Worm (Caenorhabditis elegans) whole organism, L1 larva: ENCODE measurements around the gene F21H7.3.

Experiments
- ama-1 ChIP-seq: fragments of 150-350 bp; optimal IDR thresholded peaks from 2 replicates; lab custom pipeline; 2014
- blmp-1 ChIP-seq: fragments of 150-350 bp; optimal IDR thresholded peaks from 2 replicates; lab custom pipeline; 2014; ENCODE audit warnings: missing biosample characterization, missing genetic modification characterization
- ceh-88 ChIP-seq: fragments of 200-800 bp; sonication (Bioruptor generic); IDR thresholded peaks from 2 replicates; pipeline ENCODE4 v1.3.6; 2022; ENCODE audit warnings: missing genetic modification characterization, missing compliant biosample characterization
- ces-1 ChIP-seq: fragments of 150-350 bp; optimal IDR thresholded peaks from 2 replicates; lab custom pipeline; 2014; ENCODE audit warnings: missing biosample characterization, missing genetic modification reagents, missing genetic modification characterization
- dpl-1 ChIP-seq, 3 experiments: fragments of 150-350 bp in 2 of 3; sonication (generic microtip) in 1 of 3; optimal IDR thresholded peaks; 2 replicates each; lab custom pipeline; 2014 to 2017; ENCODE audit warnings: missing biosample characterization in 3 of 3, missing genetic modification characterization in 3 of 3, missing genetic modification reagents in 3 of 3
- egl-27 ChIP-seq, 2 experiments: fragments of 150-350 bp in 1 of 2; sonication (generic microtip); optimal IDR thresholded peaks; 3 replicates each; lab custom pipeline; 2017 to 2018; ENCODE audit warnings: missing biosample characterization in 2 of 2, missing genetic modification characterization in 2 of 2, missing genetic modification reagents in 2 of 2
- elt-3 ChIP-seq, 6 experiments: fragments of 150-350 bp in 1 of 6; sonication (generic microtip); optimal IDR thresholded peaks; 2 replicates each; lab custom pipeline; 2017 to 2018; ENCODE audit warnings: missing biosample characterization in 6 of 6, missing genetic modification characterization in 6 of 6, inconsistent platforms in 1 of 6
- fkh-10 ChIP-seq: sonication (generic microtip); optimal IDR thresholded peaks from 2 replicates; lab custom pipeline; 2017; ENCODE audit warnings: missing biosample characterization, missing genetic modification reagents, missing genetic modification characterization
- fkh-4 ChIP-seq: sonication (generic microtip); optimal IDR thresholded peaks from 2 replicates; lab custom pipeline; 2016; ENCODE audit warnings: missing compliant biosample characterization, missing genetic modification characterization, borderline replicate concordance
- grh-1 ChIP-seq: fragments of 200-800 bp; sonication (Bioruptor generic); IDR thresholded peaks from 2 replicates; pipeline ENCODE4 v1.3.6; 2022; ENCODE audit warnings: missing genetic modification reagents, missing genetic modification characterization, missing compliant biosample characterization
- hpl-2 ChIP-seq: fragments of 150-350 bp; optimal IDR thresholded peaks from 2 replicates; lab custom pipeline; 2014; ENCODE audit warnings: missing biosample characterization, missing genetic modification reagents, missing genetic modification characterization
- lin-13 ChIP-seq: fragments of 150-350 bp; optimal IDR thresholded peaks from 2 replicates; lab custom pipeline; 2014; ENCODE audit warnings: missing biosample characterization, missing genetic modification reagents, missing genetic modification characterization
- lin-14 ChIP-seq: fragments of 200-800 bp; sonication (Bioruptor generic); optimal IDR thresholded peaks from 2 replicates; lab custom pipeline; 2018; ENCODE audit warnings: mild to moderate bottlenecking, missing genetic modification characterization, moderate library complexity, missing compliant biosample characterization
- lin-15B ChIP-seq: fragments of 150-350 bp; sonication (generic microtip); optimal IDR thresholded peaks from 3 replicates; lab custom pipeline; 2014; ENCODE audit warnings: missing biosample characterization, missing genetic modification characterization
- lin-35 ChIP-seq, 2 experiments: fragments of 150-350 bp; optimal IDR thresholded peaks; 2 replicates each; lab custom pipeline; 2014; ENCODE audit warnings: missing biosample characterization in 2 of 2, missing genetic modification characterization in 2 of 2, missing genetic modification reagents in 2 of 2
- lsy-2 ChIP-seq, 2 experiments: fragments of 150-350 bp; optimal IDR thresholded peaks; 2 replicates each; lab custom pipeline; 2014; ENCODE audit warnings: missing biosample characterization in 2 of 2, missing genetic modification characterization in 2 of 2
- mab-9 ChIP-seq: fragments of 200-800 bp; sonication (Bioruptor generic); IDR thresholded peaks from 2 replicates; pipeline ENCODE4 v1.3.6; 2022; ENCODE audit warnings: missing genetic modification reagents, missing genetic modification characterization, missing compliant biosample characterization
- mdl-1 ChIP-seq, 2 experiments: fragments of 150-350 bp; optimal IDR thresholded peaks; 2 replicates each; lab custom pipeline; 2014 to 2017; ENCODE audit warnings: missing biosample characterization in 2 of 2, missing genetic modification characterization in 2 of 2, inconsistent platforms in 1 of 2
- mef-2 ChIP-seq: fragments of 150-350 bp; optimal IDR thresholded peaks from 2 replicates; lab custom pipeline; 2014; ENCODE audit warnings: missing biosample characterization, missing genetic modification characterization
- nhr-11 ChIP-seq: fragments of 150-350 bp; optimal IDR thresholded peaks from 2 replicates; lab custom pipeline; 2014; ENCODE audit warnings: missing biosample characterization, missing genetic modification characterization
- nhr-19 ChIP-seq: fragments of 200-800 bp; sonication (Bioruptor generic); conservative IDR thresholded peaks from 2 replicates; pipeline ENCODE4 v1.3.6; 2022; ENCODE audit warnings: missing genetic modification characterization, missing compliant biosample characterization
- nhr-20 ChIP-seq: sonication (generic microtip); optimal IDR thresholded peaks from 2 replicates; lab custom pipeline; 2016; ENCODE audit warnings: mild to moderate bottlenecking, missing genetic modification characterization, missing compliant biosample characterization
- nhr-28 ChIP-seq: fragments of 150-350 bp; optimal IDR thresholded peaks from 2 replicates; lab custom pipeline; 2014; ENCODE audit warnings: missing biosample characterization, missing genetic modification characterization
- nhr-47 ChIP-seq: sonication (generic microtip); optimal IDR thresholded peaks from 2 replicates; lab custom pipeline; 2016; ENCODE audit warnings: mild to moderate bottlenecking, missing genetic modification characterization, moderate library complexity, missing compliant biosample characterization
- nhr-71 ChIP-seq: sonication (generic microtip); optimal IDR thresholded peaks from 2 replicates; lab custom pipeline; 2016; ENCODE audit warnings: mild to moderate bottlenecking, missing genetic modification characterization, moderate library complexity, missing compliant biosample characterization
- nhr-76 ChIP-seq: sonication (generic microtip); optimal IDR thresholded peaks from 2 replicates; lab custom pipeline; 2017; ENCODE audit warnings: missing biosample characterization, missing genetic modification characterization
- nhr-85 ChIP-seq: sonication (generic microtip); peaks from one replicate; lab custom pipeline; 2016; ENCODE audit warnings: missing genetic modification characterization, inconsistent platforms, missing compliant biosample characterization
- nhr-90 ChIP-seq: sonication (generic microtip); optimal IDR thresholded peaks from 2 replicates; lab custom pipeline; 2016; ENCODE audit warnings: mild to moderate bottlenecking, missing genetic modification characterization, missing compliant biosample characterization; ENCODE audit not compliant: poor library complexity
- pax-3 ChIP-seq: fragments of 200-800 bp; sonication (Bioruptor generic); optimal IDR thresholded peaks from 2 replicates; lab custom pipeline; 2018; ENCODE audit warnings: mild to moderate bottlenecking, missing genetic modification characterization, moderate library complexity, missing compliant biosample characterization
- rnt-1 ChIP-seq: sonication (generic microtip); optimal IDR thresholded peaks from 2 replicates; lab custom pipeline; 2016; ENCODE audit warnings: mild to moderate bottlenecking, missing genetic modification characterization, moderate library complexity, missing compliant biosample characterization
- snpc-4 ChIP-seq: fragments of 150-350 bp; optimal IDR thresholded peaks from 2 replicates; lab custom pipeline; 2014; ENCODE audit warnings: missing biosample characterization, missing genetic modification characterization
- snu-23 ChIP-seq: sonication (generic microtip); optimal IDR thresholded peaks from 2 replicates; lab custom pipeline; 2016; ENCODE audit warnings: missing genetic modification characterization, missing compliant biosample characterization
- unc-30 ChIP-seq: sonication (generic microtip); optimal IDR thresholded peaks from 2 replicates; lab custom pipeline; 2017; ENCODE audit warnings: missing biosample characterization, missing genetic modification characterization
- unc-86 ChIP-seq: sonication (generic microtip); optimal IDR thresholded peaks from 2 replicates; lab custom pipeline; 2016; ENCODE audit warnings: missing genetic modification characterization, missing compliant biosample characterization
- vab-15 ChIP-seq: sonication (generic microtip); optimal IDR thresholded peaks from 2 replicates; lab custom pipeline; 2017; ENCODE audit warnings: missing genotype, mild to moderate bottlenecking, missing genetic modification characterization, missing compliant biosample characterization
- zag-1 ChIP-seq: fragments of 150-350 bp; optimal IDR thresholded peaks from 2 replicates; lab custom pipeline; 2014; ENCODE audit warnings: missing biosample characterization, missing genetic modification characterization
- zip-4 ChIP-seq: fragments of 200-800 bp; sonication (Bioruptor generic); optimal IDR thresholded peaks from 2 replicates; lab custom pipeline; 2018; ENCODE audit warnings: mild to moderate bottlenecking, missing genetic modification characterization, moderate library complexity, missing compliant biosample characterization
- ztf-4 ChIP-seq: fragments of 150-350 bp; optimal IDR thresholded peaks from 2 replicates; lab custom pipeline; 2014; ENCODE audit warnings: missing biosample characterization, missing genetic modification characterization

F21H7.3 gene

ce11 chrV:16213323-16213722 is 21.7 kb downstream of the F21H7.3 start:
- peak in 1 of 2 experiments; percentile 42 for TF ChIP-seq lin-35 (GFP tag; optimal IDR thresholded peaks at IDR 0.05; lab: Kevin White, UChicago)
- TF ChIP-seq blmp-1 (tag; lab: Kevin White, UChicago) = peak; percentile 85
- no peak for TF ChIP-seq nhr-28
- TF ChIP-seq nhr-11 = no peak
- peak; percentile 96 for TF ChIP-seq nhr-85 (tag; lab: Kevin White, UChicago)
- peak; percentile 75 for TF ChIP-seq nhr-19 (GFP tag; lab: Robert Waterston, UW)
- TF ChIP-seq ama-1 (lab: Kevin White, UChicago) = no peak
- peak in 1 of 3 experiments; percentile 3 for TF ChIP-seq dpl-1 (GFP tag; optimal IDR thresholded peaks at IDR 0.05; lab: Kevin White, UChicago)
- TF ChIP-seq nhr-20 (tag; lab: Kevin White, UChicago) = peak; percentile 86
- TF ChIP-seq ceh-88 = no peak
- TF ChIP-seq snu-23 (GFP tag; lab: Kevin White, UChicago) = peak; percentile 64
- TF ChIP-seq grh-1 (GFP tag; lab: Robert Waterston, UW) = peak; percentile 39; the same call in 1 of the 2 replicates
- TF ChIP-seq nhr-90 = peak; percentile 10
- peak in 5 of 6 experiments; percentile 67 to 92 (median 79) for TF ChIP-seq elt-3 (tag; optimal IDR thresholded peaks at IDR 0.05; lab: Kevin White, UChicago)
- TF ChIP-seq lsy-2 (tag; optimal IDR thresholded peaks at IDR 0.05; lab: Kevin White, UChicago) = peak in 1 of 2 experiments; percentile 14
- peak; percentile 76 for TF ChIP-seq lin-14
- TF ChIP-seq snpc-4 (tag; lab: Kevin White, UChicago) = no peak
- TF ChIP-seq nhr-71 = peak; percentile 69
- peak in 1 of 2 experiments; percentile 9 for TF ChIP-seq mdl-1 (tag; optimal IDR thresholded peaks at IDR 0.05; lab: Kevin White, UChicago)
- TF ChIP-seq, all 84 proteins: peak for 14

- TF ChIP-seq rnt-1 (no peak), fkh-4 (no peak), elt-3 (tag; optimal IDR thresholded peaks at IDR 0.05; lab: Kevin White, UChicago) (peak in 4 of 6 experiments; percentile 30 to 88 (median 60)), blmp-1 (tag; lab: Kevin White, UChicago) (peak; percentile 54), nhr-85 (tag; lab: Kevin White, UChicago) (peak; percentile 46)
These were observed 23.3 kb downstream of the F21H7.3 start for ce11 chrV:16211713-16212112.

- no peak for TF ChIP-seq nhr-76
- no peak for TF ChIP-seq fkh-10 (GFP tag; lab: Kevin White, UChicago)
These were observed 24.6 kb downstream of the F21H7.3 start, which contains the start of gene F11A5.16 for ce11 chrV:16210257-16211002. TSS of gene F11A5.16 (plus strand) at chrV:16210952.

- TF ChIP-seq mab-9 (GFP tag; lab: Robert Waterston, UW) = no peak
- TF ChIP-seq lin-15B (tag; lab: Kevin White, UChicago) = no peak
- TF ChIP-seq mef-2 (tag; lab: Kevin White, UChicago) = no peak
- TF ChIP-seq ztf-4 (tag; lab: Kevin White, UChicago) = no peak
- no peak for TF ChIP-seq lin-13 (GFP tag; lab: Kevin White, UChicago)
- no peak for TF ChIP-seq hpl-2
- no peak for TF ChIP-seq pax-3 (tag; lab: Kevin White, UChicago)
- TF ChIP-seq ces-1 (GFP tag; lab: Kevin White, UChicago) = no peak
- no peak for TF ChIP-seq nhr-90
- TF ChIP-seq vab-15 = no peak
- no peak for TF ChIP-seq egl-27 (tag; optimal IDR thresholded peaks at IDR 0.05; lab: Kevin White, UChicago)
- TF ChIP-seq unc-86 = no peak
- no peak for TF ChIP-seq zag-1 (tag; lab: Kevin White, UChicago)
- no peak for TF ChIP-seq mdl-1 (tag; optimal IDR thresholded peaks at IDR 0.05; lab: Kevin White, UChicago)
- TF ChIP-seq nhr-47 (tag; lab: Kevin White, UChicago) = no peak
- TF ChIP-seq zip-4 (GFP tag; lab: Kevin White, UChicago) = no peak
- TF ChIP-seq unc-30 (tag; lab: Kevin White, UChicago) = no peak
- no peak for TF ChIP-seq lin-14
These were observed 25.2 kb downstream of the F21H7.3 start, which contains the start of gene oac-15 for ce11 chrV:16209837-16210236. TSS of gene oac-15 (minus strand) at chrV:16209937.
